Worm (Caenorhabditis elegans): ENCODE data around the gene str-246.

DNA sequence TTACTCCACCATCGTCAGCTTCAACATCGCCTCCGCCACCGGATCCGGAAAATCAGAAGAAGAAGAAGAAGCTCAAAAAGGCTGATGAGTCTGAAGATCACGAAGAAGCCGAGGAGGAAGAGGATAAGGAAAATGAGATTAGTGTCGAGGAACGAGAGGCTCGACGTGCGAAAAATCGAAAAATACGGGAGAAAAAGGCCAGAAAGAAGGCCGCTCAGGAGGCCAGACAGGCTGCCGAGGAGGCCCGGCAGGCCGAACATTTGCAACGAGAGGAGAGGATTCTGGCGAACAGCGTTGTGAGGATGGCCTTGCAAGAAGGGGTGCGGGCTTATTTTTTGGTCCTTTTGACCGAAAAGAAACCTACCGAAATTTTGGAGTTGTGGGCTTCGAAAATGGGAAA, 32.3 kb upstream of the str-246 start:
- TF ChIP-seq ceh-16 (tag; optimal IDR thresholded peaks at IDR 0.05) (no peak), ZK546.5 (tag; optimal IDR thresholded peaks at IDR 0.05) (no peak), unc-39 (tag; optimal IDR thresholded peaks at IDR 0.05) (no peak), fos-1 (tag; optimal IDR thresholded peaks at IDR 0.05) (no peak), elt-3 (tag; optimal IDR thresholded peaks at IDR 0.05) (no peak), snpc-4 (tag; optimal IDR thresholded peaks at IDR 0.05) (no peak), ama-1 (optimal IDR thresholded peaks at IDR 0.05) (no peak), dmd-4 (tag; optimal IDR thresholded peaks at IDR 0.05) (no peak), nhr-11 (tag; optimal IDR thresholded peaks at IDR 0.05) (no peak), lsy-2 (tag; optimal IDR thresholded peaks at IDR 0.05) (no peak), nhr-25 (tag; optimal IDR thresholded peaks at IDR 0.05) (no peak), lin-39 (tag; optimal IDR thresholded peaks at IDR 0.05) (no peak), ceh-82 (tag; optimal IDR thresholded peaks at IDR 0.05) (no peak), alr-1 (tag; optimal IDR thresholded peaks at IDR 0.05) (no peak)

Measured in whole organism, L2 larva.